Worm (Caenorhabditis elegans): ENCODE results near the gene F48G7.5.

Gene F48G7.5

ce11 chrV:619054-619453 lies 3.7 kb downstream of the F48G7.5 start, which contains the start of gene F48G7.4:
Gene F48G7.4, plus strand, starts transcription at chrV:619453.
- no peak for TF ChIP-seq skn-1 (tag; optimal IDR thresholded peaks at IDR 0.05)
- TF ChIP-seq R02D3.7 (tag; optimal IDR thresholded peaks at IDR 0.05) = peak; percentile 8
- TF ChIP-seq hmg-11 (tag; optimal IDR thresholded peaks at IDR 0.05) = peak; percentile 84
- TF ChIP-seq nhr-28 (tag; optimal IDR thresholded peaks at IDR 0.05) = no peak
- no peak for TF ChIP-seq fkh-2 (tag; optimal IDR thresholded peaks at IDR 0.05)
- no peak for TF ChIP-seq fos-1 (tag; optimal IDR thresholded peaks at IDR 0.05)
- peak; percentile 74 for TF ChIP-seq ceh-28 (tag; optimal IDR thresholded peaks at IDR 0.05)
- TF ChIP-seq nhr-23 (tag; optimal IDR thresholded peaks at IDR 0.05) = peak; percentile 73
- no peak for TF ChIP-seq elt-2 (tag; optimal IDR thresholded peaks at IDR 0.05)
- TF ChIP-seq eor-1 (tag; optimal IDR thresholded peaks at IDR 0.05) = no peak
- peak; percentile 22 for TF ChIP-seq mdl-1 (tag; optimal IDR thresholded peaks at IDR 0.05)
- peak; percentile 44 for TF ChIP-seq pqm-1 (tag; optimal IDR thresholded peaks at IDR 0.05)
- peak; percentile 83 for TF ChIP-seq jun-1 (tag; optimal IDR thresholded peaks at IDR 0.05)
- TF ChIP-seq snpc-4 (tag; optimal IDR thresholded peaks at IDR 0.05) = peak; percentile 85
- no peak for TF ChIP-seq daf-12 (tag; optimal IDR thresholded peaks at IDR 0.05)
- no peak for TF ChIP-seq ztf-4 (tag; optimal IDR thresholded peaks at IDR 0.05)
- TF ChIP-seq lin-39 (tag; optimal IDR thresholded peaks at IDR 0.05) = peak; percentile 23
- TF ChIP-seq ZK546.5 (tag; optimal IDR thresholded peaks at IDR 0.05) = no peak
- TF ChIP-seq nhr-76 (tag; optimal IDR thresholded peaks at IDR 0.05) = no peak
- no peak for TF ChIP-seq egl-5 (tag; optimal IDR thresholded peaks at IDR 0.05)
- no peak for TF ChIP-seq mml-1 (tag; optimal IDR thresholded peaks at IDR 0.05)
- TF ChIP-seq egl-27 (tag; optimal IDR thresholded peaks at IDR 0.05) = peak; percentile 51
- peak; percentile 66 for TF ChIP-seq lin-15B (tag; optimal IDR thresholded peaks at IDR 0.05)
- peak; percentile 64 for TF ChIP-seq elt-1 (tag; optimal IDR thresholded peaks at IDR 0.05)
- TF ChIP-seq ama-1 (optimal IDR thresholded peaks at IDR 0.05) = no peak
- peak; percentile 94 for TF ChIP-seq unc-62 (GFP tag; optimal IDR thresholded peaks at IDR 0.05)
- TF ChIP-seq nhr-11 (tag; optimal IDR thresholded peaks at IDR 0.05) = peak; percentile 58
- TF ChIP-seq nfya-1 (tag; optimal IDR thresholded peaks at IDR 0.05; ENCODE audit: insufficient read depth) = peak; percentile 70
- peak; percentile 57 for TF ChIP-seq tbx-2 (tag; optimal IDR thresholded peaks at IDR 0.05)
- peak; percentile 4 for TF ChIP-seq nhr-25 (tag; optimal IDR thresholded peaks at IDR 0.05)
- TF ChIP-seq nhr-237 (tag; optimal IDR thresholded peaks at IDR 0.05) = no peak

DNA sequence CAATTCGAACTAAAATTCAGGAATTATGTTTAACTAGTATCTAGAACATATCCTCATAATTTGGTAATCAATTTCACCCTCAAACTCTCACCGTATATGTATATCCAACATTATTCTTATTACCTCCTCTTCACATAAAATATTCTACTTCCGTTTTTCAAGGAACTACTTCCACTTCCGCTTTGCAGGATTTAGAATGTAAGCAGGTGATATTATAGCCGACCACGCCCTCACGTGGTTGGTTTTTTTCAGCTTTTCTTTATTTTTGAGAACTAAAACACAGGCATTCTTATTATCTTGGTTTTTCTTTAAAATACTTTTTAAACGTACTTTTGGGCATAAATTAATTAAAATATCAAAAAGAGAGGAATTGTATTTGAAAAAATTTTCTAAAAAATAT lies 4.8 kb downstream of the F48G7.5 start:
- TF ChIP-seq ceh-82 (tag; optimal IDR thresholded peaks at IDR 0.05) = no peak
- TF ChIP-seq nhr-11 (tag; optimal IDR thresholded peaks at IDR 0.05) = peak; percentile 38
- no peak for TF ChIP-seq ceh-16 (tag; optimal IDR thresholded peaks at IDR 0.05)

ce11 chrV:615275-615674 lies 7.5 kb downstream of the F48G7.5 start, which contains the start of gene F48G7.13:
Gene F48G7.13, plus strand, starts transcription at chrV:615575.
- TF ChIP-seq ztf-4 (tag; optimal IDR thresholded peaks at IDR 0.05) (no peak), nhr-237 (tag; optimal IDR thresholded peaks at IDR 0.05) (no peak), hmg-11 (tag; optimal IDR thresholded peaks at IDR 0.05) (no peak), nhr-76 (tag; optimal IDR thresholded peaks at IDR 0.05) (no peak), nhr-11 (tag; optimal IDR thresholded peaks at IDR 0.05) (no peak), skn-1 (tag; optimal IDR thresholded peaks at IDR 0.05) (no peak), pqm-1 (tag; optimal IDR thresholded peaks at IDR 0.05) (no peak)

ce11 chrV:610217-610616 lies 12.5 kb downstream of the F48G7.5 start, which contains the start of gene nhr-90:
Gene nhr-90, plus strand, starts transcription at chrV:610512.
- peak; percentile 25 for TF ChIP-seq nhr-23 (tag; optimal IDR thresholded peaks at IDR 0.05)
- no peak for TF ChIP-seq tbx-2 (tag; optimal IDR thresholded peaks at IDR 0.05)
- TF ChIP-seq pqm-1 (tag; optimal IDR thresholded peaks at IDR 0.05) = peak; percentile 31
- TF ChIP-seq skn-1 (tag; optimal IDR thresholded peaks at IDR 0.05) = no peak
- TF ChIP-seq elt-3 (tag; optimal IDR thresholded peaks at IDR 0.05) = no peak
- peak; percentile 17 for TF ChIP-seq nhr-25 (tag; optimal IDR thresholded peaks at IDR 0.05)
- TF ChIP-seq elt-1 (tag; optimal IDR thresholded peaks at IDR 0.05) = peak; percentile 36
- TF ChIP-seq ceh-28 (tag; optimal IDR thresholded peaks at IDR 0.05) = peak; percentile 44
- peak; percentile 5 for TF ChIP-seq snpc-4 (tag; optimal IDR thresholded peaks at IDR 0.05)
- peak; percentile 41 for TF ChIP-seq elt-2 (tag; optimal IDR thresholded peaks at IDR 0.05)

ce11 chrV:609671-610070 lies 13.1 kb downstream of the F48G7.5 start, which contains the start of gene srlf-36:
Gene srlf-36, minus strand, starts transcription at chrV:609771.
- no peak for TF ChIP-seq skn-1 (tag; optimal IDR thresholded peaks at IDR 0.05)
- no peak for TF ChIP-seq ztf-11 (tag; optimal IDR thresholded peaks at IDR 0.05)
- no peak for TF ChIP-seq snpc-4 (tag; optimal IDR thresholded peaks at IDR 0.05)

Measured in whole organism, L3 larva.